Fruit fly (Drosophila melanogaster): ENCODE data around the gene CG9154.

The CG9154 gene

DNA sequence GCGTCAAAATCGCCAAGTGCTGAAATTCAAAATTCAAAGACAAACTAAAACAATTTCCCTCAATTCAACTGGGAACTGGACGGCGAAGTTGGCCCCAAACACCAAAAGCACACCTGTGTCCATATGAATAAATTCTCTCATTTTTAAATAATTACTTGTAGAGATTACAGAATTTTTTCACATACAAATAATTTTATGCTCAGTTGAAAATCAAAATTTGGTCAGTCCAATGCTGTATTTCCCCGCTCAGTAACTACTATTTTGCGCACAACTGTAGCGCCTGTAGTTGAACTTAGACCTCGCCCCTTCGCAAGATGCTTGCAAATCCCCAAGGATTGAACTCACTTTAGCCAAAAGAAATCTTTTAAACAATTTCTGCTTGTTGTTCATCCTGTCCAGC, 41.8 kb downstream of the CG9154 start (continued):
- no peak for TF ChIP-seq Bdp1 (GFP tag; optimal IDR thresholded peaks at IDR 0.05)
- TF ChIP-seq CG11398 (GFP tag; optimal IDR thresholded peaks at IDR 0.05) = no peak
- no peak for TF ChIP-seq Dll (GFP tag; IDR thresholded peaks at IDR 0.05; ENCODE audit: partially characterized antibody)
- no peak for TF ChIP-seq tin (GFP tag; optimal IDR thresholded peaks at IDR 0.05)
- TF ChIP-seq Optix (GFP tag; IDR thresholded peaks at IDR 0.05) = 0 out of 3 replicates have a peak, but pooled peaks have one; percentile 7
- no peak for TF ChIP-seq pum (GFP tag; optimal IDR thresholded peaks at IDR 0.05)
- TF ChIP-seq CG10462 (GFP tag; optimal IDR thresholded peaks at IDR 0.05) = no peak
- no peak for TF ChIP-seq disco-r (GFP tag; optimal IDR thresholded peaks at IDR 0.05)
- TF ChIP-seq CG12769 (tag; optimal IDR thresholded peaks at IDR 0.05) = no peak
- no peak for TF ChIP-seq schlank (tag; optimal IDR thresholded peaks at IDR 0.05)
- no peak for TF ChIP-seq HLH4C (GFP tag; IDR thresholded peaks at IDR 0.05; ENCODE audit: partially characterized antibody)
- peak; percentile 37; the same call in 1 of the 3 replicates for TF ChIP-seq zfh1 (GFP tag; IDR thresholded peaks at IDR 0.05)
- no peak for TF ChIP-seq fu2 (GFP tag; optimal IDR thresholded peaks at IDR 0.05)
- TF ChIP-seq CG11093 (GFP tag; IDR thresholded peaks at IDR 0.05) = no peak
- no peak for TF ChIP-seq ac (GFP tag; optimal IDR thresholded peaks at IDR 0.05)
- no peak for TF ChIP-seq Hr39 (optimal IDR thresholded peaks at IDR 0.05)
- no peak for TF ChIP-seq CG10654 (GFP tag; optimal IDR thresholded peaks at IDR 0.05)
- no peak for TF ChIP-seq Atf6 (GFP tag; IDR thresholded peaks at IDR 0.05)
- TF ChIP-seq twi (tag; optimal IDR thresholded peaks at IDR 0.05) = no peak
- TF ChIP-seq ken (GFP tag; IDR thresholded peaks at IDR 0.05) = peak; percentile 53; the same call in 1 of the 3 replicates
- no peak for TF ChIP-seq CG4707 (GFP tag; optimal IDR thresholded peaks at IDR 0.05)
- no peak for TF ChIP-seq CG9797 (GFP tag; optimal IDR thresholded peaks at IDR 0.05)
- TF ChIP-seq HmgD (GFP tag; optimal IDR thresholded peaks at IDR 0.05) = no peak
- no peak for TF ChIP-seq CG3995 (GFP tag; optimal IDR thresholded peaks at IDR 0.05)
- no peak for TF ChIP-seq luna (GFP tag; optimal IDR thresholded peaks at IDR 0.05)
- no peak for TF ChIP-seq Meics (GFP tag; optimal IDR thresholded peaks at IDR 0.05)
- TF ChIP-seq CG1602 (GFP tag; optimal IDR thresholded peaks at IDR 0.05) = no peak
- no peak for TF ChIP-seq gcm (GFP tag; optimal IDR thresholded peaks at IDR 0.05)
- TF ChIP-seq CG9215 (GFP tag; IDR thresholded peaks at IDR 0.05) = no peak
- TF ChIP-seq grn (GFP tag; optimal IDR thresholded peaks at IDR 0.05) = no peak
- peak; percentile 6 for TF ChIP-seq az2 (GFP tag; optimal IDR thresholded peaks at IDR 0.05)
- no peak for TF ChIP-seq CG7786 (GFP tag; optimal IDR thresholded peaks at IDR 0.05)
- TF ChIP-seq Fer1 (GFP tag; optimal IDR thresholded peaks at IDR 0.05) = no peak
- 0 out of 2 replicates have a peak, but pooled peaks have one; percentile 35 for TF ChIP-seq slbo (GFP tag; IDR thresholded peaks at IDR 0.05)
- TF ChIP-seq nerfin-1 (tag; optimal IDR thresholded peaks at IDR 0.05) = no peak
- no peak for TF ChIP-seq CG2202 (tag; optimal IDR thresholded peaks at IDR 0.05)
- no peak for TF ChIP-seq gem (tag; optimal IDR thresholded peaks at IDR 0.05)
- no peak for TF ChIP-seq tap (tag; optimal IDR thresholded peaks at IDR 0.05)
- TF ChIP-seq fd96Cb (tag; optimal IDR thresholded peaks at IDR 0.05) = peak; percentile 11
- TF ChIP-seq CG31388 (GFP tag; optimal IDR thresholded peaks at IDR 0.05) = no peak
- no peak for TF ChIP-seq Lpt (GFP tag; optimal IDR thresholded peaks at IDR 0.05)
- no peak for TF ChIP-seq BtbVII (GFP tag; optimal IDR thresholded peaks at IDR 0.05)
- no peak for TF ChIP-seq CG31441 (GFP tag; IDR thresholded peaks at IDR 0.05)
- TF ChIP-seq CG11695 (GFP tag; IDR thresholded peaks at IDR 0.05) = 0 out of 3 replicates have a peak, but pooled peaks have one; percentile 27
- TF ChIP-seq maf-S (GFP tag; optimal IDR thresholded peaks at IDR 0.05) = no peak
- TF ChIP-seq repo (GFP tag; optimal IDR thresholded peaks at IDR 0.05) = no peak
- no peak for TF ChIP-seq tx (GFP tag; optimal IDR thresholded peaks at IDR 0.05)
- TF ChIP-seq CG13624 (GFP tag; optimal IDR thresholded peaks at IDR 0.05) = no peak
- no peak for TF ChIP-seq CG16779 (GFP tag; IDR thresholded peaks at IDR 0.05)
- TF ChIP-seq ttk (GFP tag; IDR thresholded peaks at IDR 0.05) = no peak; the same call in 1 of the 2 replicates
- 0 out of 2 replicates have a peak, but pooled peaks have one; percentile 10 for TF ChIP-seq CG4404 (GFP tag; IDR thresholded peaks at IDR 0.05)
- peak; percentile 64; the same call in 1 of the 2 replicates for TF ChIP-seq vvl (GFP tag; IDR thresholded peaks at IDR 0.05)
- no peak for TF ChIP-seq CG12071 (GFP tag; optimal IDR thresholded peaks at IDR 0.05)
